Fruit fly (Drosophila melanogaster): ENCODE data around the gene SLIRP1.

dm6 chrX:21365421-21365820 lies 46.3 kb upstream of the SLIRP1 start:
- no peak for TF ChIP-seq CG10209 (GFP tag; optimal IDR thresholded peaks at IDR 0.05)
- TF ChIP-seq CG5245 (GFP tag; optimal IDR thresholded peaks at IDR 0.05): no peak
- no peak for TF ChIP-seq luna (GFP tag; optimal IDR thresholded peaks at IDR 0.05)

All from whole organism, embryonic.